Worm (Caenorhabditis elegans): ENCODE measurements around the gene Y53F4B.25.
"Not testable (repeated sequence)": the region's sequence is repeated elsewhere in the genome, so short reads cannot be mapped to it uniquely, and the experiment has no call there.

Gene Y53F4B.25

DNA sequence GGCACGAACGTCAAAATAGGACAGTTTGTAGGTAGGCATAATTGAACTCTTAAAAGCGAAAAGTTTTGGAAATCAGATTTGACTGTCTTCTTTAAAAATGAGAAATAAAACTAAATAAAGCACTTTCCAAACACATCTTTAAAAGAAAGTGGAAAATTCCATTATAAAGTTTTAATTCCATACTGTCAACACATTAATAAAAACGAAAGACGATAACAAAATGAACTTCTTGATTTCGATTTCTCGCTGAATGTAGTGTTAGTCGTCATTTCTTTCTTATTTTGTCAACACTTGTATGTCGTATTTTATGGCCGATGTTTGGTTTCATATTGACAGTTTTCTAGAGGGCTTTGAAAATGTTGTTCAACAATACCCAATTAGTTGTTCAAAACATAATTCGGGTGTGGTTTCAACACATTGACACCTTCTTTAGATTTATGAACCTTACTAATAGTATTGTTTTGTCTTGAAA lies 33.9 kb downstream of the Y53F4B.25 start, which contains the start of gene gst-29:
gst-29 (minus strand) TSS at position 51 of the 472 bp plus-strand sequence.
- no peak for TF ChIP-seq med-1 (GFP tag; optimal IDR thresholded peaks at IDR 0.05; ENCODE audit: insufficient read depth)
- no peak for TF ChIP-seq flt-1 (GFP tag; IDR thresholded peaks at IDR 0.05)
- no peak for TF ChIP-seq T22C8.4 (GFP tag; IDR thresholded peaks at IDR 0.05)
- no peak for TF ChIP-seq ztf-29 (GFP tag; IDR thresholded peaks at IDR 0.05)
- no peak for TF ChIP-seq cog-1 (tag; optimal IDR thresholded peaks at IDR 0.05)

DNA sequence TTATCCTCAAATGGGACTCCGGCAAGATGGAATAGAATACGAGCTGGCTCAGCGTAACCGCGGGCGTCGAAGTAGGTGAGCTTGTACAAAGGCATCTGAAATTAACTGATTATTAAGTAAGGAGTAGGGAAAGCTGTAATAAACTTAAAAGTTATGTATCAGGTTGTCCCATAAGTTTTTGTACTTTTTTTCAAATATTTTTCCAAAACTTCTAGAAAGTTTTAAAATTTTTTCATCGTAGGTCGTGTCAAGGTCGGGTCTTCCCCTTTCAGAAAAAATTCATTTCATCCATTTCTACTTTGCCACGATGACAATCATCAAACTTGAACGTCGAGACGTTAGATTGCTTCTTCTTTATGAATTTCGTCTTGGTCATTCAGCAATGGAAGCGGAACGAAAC lies 35.8 kb downstream of the Y53F4B.25 start, which contains the start of gene gst-39:
gst-39 (minus strand) TSS at position 101 of the 400 bp plus-strand sequence.
- not testable (repeated sequence) for TF ChIP-seq ztf-23 (GFP tag; IDR thresholded peaks at IDR 0.05); klf-2 (GFP tag; conservative IDR thresholded peaks at IDR 0.05); flt-1 (GFP tag; IDR thresholded peaks at IDR 0.05)

DNA sequence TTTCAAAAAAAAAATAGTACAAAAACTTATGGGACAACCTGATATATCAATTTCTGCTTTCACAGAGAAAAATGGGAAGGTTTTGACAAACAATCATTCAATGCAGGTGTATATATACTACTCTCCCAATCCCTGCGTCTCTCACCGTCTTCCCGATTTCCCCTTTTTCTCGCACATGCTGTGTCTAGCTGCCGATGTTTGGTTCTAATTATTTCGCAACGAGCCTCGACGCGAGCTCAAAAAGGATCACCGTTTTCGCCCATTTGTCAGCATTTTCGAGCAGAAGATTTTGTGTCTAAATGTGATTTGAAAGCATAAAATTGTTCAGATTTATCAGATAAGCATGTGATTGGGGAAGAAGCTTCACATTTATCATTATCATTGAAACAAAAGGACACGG lies 37.2 kb downstream of the Y53F4B.25 start:
- no peak for TF ChIP-seq cog-1 (tag; optimal IDR thresholded peaks at IDR 0.05)
- TF ChIP-seq ztf-29 (GFP tag; IDR thresholded peaks at IDR 0.05) = no peak
- TF ChIP-seq ref-1 (GFP tag; conservative IDR thresholded peaks at IDR 0.05) = no peak
- no peak for TF ChIP-seq klf-2 (GFP tag; conservative IDR thresholded peaks at IDR 0.05)
- TF ChIP-seq ztf-23 (GFP tag; IDR thresholded peaks at IDR 0.05) = no peak
- no peak for TF ChIP-seq med-1 (GFP tag; optimal IDR thresholded peaks at IDR 0.05; ENCODE audit: insufficient read depth)
- TF ChIP-seq T22C8.4 (GFP tag; IDR thresholded peaks at IDR 0.05) = no peak
- no peak for TF ChIP-seq flt-1 (GFP tag; IDR thresholded peaks at IDR 0.05)
- TF ChIP-seq tab-1 (GFP tag; IDR thresholded peaks at IDR 0.05) = no peak

DNA sequence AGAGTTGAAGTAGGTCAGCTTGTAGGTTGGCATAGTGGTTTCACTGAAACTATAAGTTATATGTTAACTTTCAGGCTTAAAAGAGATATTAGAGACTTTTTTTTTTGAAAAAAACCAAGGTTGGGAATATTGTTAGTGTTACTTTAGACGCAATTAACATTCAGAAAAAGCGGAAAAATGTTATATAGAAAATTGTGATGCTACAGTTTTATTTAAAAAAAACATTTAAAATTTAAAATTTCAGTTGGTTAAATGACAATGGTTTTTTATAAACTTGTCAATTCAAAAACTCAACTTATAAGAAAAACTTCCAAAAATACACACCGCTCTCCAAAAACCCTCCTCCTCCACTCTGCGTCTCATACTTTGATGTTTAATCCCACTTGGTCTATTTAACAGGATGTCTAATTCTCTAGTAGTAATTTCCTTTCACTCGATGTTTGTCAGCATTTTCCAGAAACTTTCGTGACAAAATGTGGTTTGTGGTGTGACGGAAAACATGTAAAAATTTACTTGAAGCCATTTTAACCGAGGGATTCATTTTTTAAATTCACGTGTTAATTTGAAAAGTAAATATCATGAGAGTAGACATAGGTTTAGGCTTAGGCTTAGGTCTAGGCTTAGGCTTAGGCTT lies 39.0 kb downstream of the Y53F4B.25 start, which contains the start of gene gst-31:
gst-31 (minus strand) TSS at position 51 of the 634 bp plus-strand sequence.
- TF ChIP-seq T22C8.4 (GFP tag; IDR thresholded peaks at IDR 0.05) (no peak), med-1 (GFP tag; optimal IDR thresholded peaks at IDR 0.05; ENCODE audit: insufficient read depth) (no peak), ztf-29 (GFP tag; IDR thresholded peaks at IDR 0.05) (no peak), ztf-23 (GFP tag; IDR thresholded peaks at IDR 0.05) (no peak), cog-1 (tag; optimal IDR thresholded peaks at IDR 0.05) (no peak), flt-1 (GFP tag; IDR thresholded peaks at IDR 0.05) (no peak), tab-1 (GFP tag; IDR thresholded peaks at IDR 0.05) (no peak), ref-1 (GFP tag; conservative IDR thresholded peaks at IDR 0.05) (no peak), klf-2 (GFP tag; conservative IDR thresholded peaks at IDR 0.05) (no peak)

DNA sequence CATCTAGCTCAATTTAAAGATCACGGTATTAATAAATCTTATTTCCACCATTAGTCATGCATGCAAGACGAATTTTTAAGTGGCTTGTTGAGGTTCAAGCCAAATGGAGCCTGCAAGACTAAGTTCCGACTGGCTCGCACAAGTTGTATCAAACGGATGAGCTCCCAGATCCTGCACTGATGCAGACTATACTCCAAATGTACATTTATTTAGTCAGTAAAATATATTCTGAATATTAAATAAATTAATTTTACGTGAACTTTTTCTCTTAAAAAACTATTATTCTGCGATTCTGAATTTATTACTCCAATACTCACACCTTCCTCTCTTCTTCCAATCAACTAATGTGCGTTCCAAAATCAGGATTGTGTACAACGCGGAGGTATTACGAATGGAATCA lies 39.7 kb downstream of the Y53F4B.25 start, which contains the start of gene Y53F4B.36:
Y53F4B.36 (plus strand) TSS at position 301 of the 400 bp plus-strand sequence.
- TF ChIP-seq ztf-29 (GFP tag; IDR thresholded peaks at IDR 0.05) = no peak
- TF ChIP-seq klf-2 (GFP tag; conservative IDR thresholded peaks at IDR 0.05) = no peak
- no peak for TF ChIP-seq tab-1 (GFP tag; IDR thresholded peaks at IDR 0.05)
- TF ChIP-seq med-1 (GFP tag; optimal IDR thresholded peaks at IDR 0.05; ENCODE audit: insufficient read depth) = no peak

DNA sequence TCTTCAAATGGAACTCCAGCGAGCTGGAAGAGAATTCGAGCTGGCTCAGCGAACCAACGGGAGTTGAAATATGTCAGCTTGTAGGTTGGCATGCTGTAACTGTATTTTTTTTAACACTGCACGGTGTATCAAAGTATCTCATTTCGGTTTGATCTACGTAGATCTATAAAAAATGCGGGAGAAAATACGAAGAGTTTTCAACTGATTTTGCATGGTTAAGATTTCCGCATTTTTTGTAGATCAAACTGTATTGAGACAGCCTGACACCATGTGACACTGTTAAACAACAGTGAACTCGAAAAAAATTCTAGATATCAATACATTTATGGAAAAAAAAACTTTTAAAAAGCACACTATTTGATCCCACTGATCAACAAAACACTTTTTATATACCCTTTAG lies 42.5 kb downstream of the Y53F4B.25 start, which contains the start of gene gst-32:
gst-32 (minus strand) TSS at position 101 of the 400 bp plus-strand sequence.
- TF ChIP-seq med-1 (GFP tag; optimal IDR thresholded peaks at IDR 0.05; ENCODE audit: insufficient read depth) (no peak), tab-1 (GFP tag; IDR thresholded peaks at IDR 0.05) (no peak), cog-1 (tag; optimal IDR thresholded peaks at IDR 0.05) (no peak), flt-1 (GFP tag; IDR thresholded peaks at IDR 0.05) (no peak), ztf-29 (GFP tag; IDR thresholded peaks at IDR 0.05) (no peak), T22C8.4 (GFP tag; IDR thresholded peaks at IDR 0.05) (no peak), ref-1 (GFP tag; conservative IDR thresholded peaks at IDR 0.05) (no peak), ztf-23 (GFP tag; IDR thresholded peaks at IDR 0.05) (no peak), klf-2 (GFP tag; conservative IDR thresholded peaks at IDR 0.05) (no peak)

DNA sequence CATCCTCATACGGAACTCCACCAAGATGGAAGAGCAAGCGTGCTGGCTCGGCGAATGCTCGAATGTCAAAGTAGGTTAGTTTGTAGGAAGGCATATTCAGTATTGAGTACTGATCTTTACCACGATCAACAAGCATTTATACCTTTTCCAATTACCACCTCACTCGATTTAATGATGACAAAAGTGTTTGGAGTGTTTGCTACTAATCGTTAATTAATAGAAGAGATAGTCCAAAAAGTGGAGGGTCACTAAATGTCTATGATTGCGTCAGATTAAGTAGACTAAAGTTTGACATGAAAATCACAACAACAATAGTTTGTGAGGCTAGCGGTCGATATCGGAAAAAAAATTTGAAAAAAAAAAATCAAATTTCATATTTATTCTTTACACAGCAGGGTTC lies 47.2 kb downstream of the Y53F4B.25 start, which contains the start of gene gst-34:
gst-34 (minus strand) TSS at position 101 of the 400 bp plus-strand sequence.
- TF ChIP-seq ref-1 (GFP tag; conservative IDR thresholded peaks at IDR 0.05) (no peak), T22C8.4 (GFP tag; IDR thresholded peaks at IDR 0.05) (no peak)

DNA sequence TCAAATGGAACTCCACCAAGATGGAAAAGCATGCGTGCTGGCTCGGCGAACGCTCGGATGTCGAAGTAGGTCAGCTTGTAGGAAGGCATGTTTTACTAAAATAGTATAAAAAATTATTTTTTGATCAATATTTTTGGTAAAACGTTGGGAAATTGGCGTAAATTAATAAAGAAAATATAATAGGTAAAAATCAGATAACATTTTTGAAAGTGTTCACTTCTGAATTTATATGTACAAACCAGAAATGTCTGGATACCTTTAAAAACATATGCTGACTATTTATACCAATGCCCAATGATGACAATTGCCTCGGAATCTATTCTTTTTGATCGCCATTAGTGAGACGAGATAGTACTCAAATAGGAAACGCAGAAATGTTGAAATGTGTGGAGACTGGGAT lies 49.3 kb downstream of the Y53F4B.25 start, which contains the start of gene gst-35:
gst-35 (minus strand) TSS at position 101 of the 400 bp plus-strand sequence.
- no peak for TF ChIP-seq ztf-29 (GFP tag; IDR thresholded peaks at IDR 0.05)
- TF ChIP-seq tab-1 (GFP tag; IDR thresholded peaks at IDR 0.05) = no peak
- no peak for TF ChIP-seq T22C8.4 (GFP tag; IDR thresholded peaks at IDR 0.05)
- TF ChIP-seq cog-1 (tag; optimal IDR thresholded peaks at IDR 0.05) = no peak

DNA sequence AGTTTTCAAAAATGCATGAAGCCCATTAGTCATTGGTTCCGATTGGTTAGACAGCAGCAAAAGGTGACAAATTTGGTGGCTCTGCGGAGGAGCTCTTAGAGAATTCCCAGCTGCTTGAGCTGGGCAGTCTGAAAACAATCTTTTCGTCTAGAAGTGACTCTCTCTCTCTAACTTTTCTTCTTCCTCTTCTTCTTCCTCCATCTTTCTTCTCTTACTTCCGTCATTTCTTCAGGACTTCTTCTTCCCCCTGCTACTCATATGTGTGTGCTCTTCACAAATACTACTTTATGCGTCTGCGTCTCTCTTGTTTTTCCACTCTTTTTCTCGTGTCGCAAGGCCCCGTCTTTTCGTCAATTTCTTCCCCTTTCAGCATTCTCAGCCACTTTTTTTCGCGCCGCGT lies 54.0 kb downstream of the Y53F4B.25 start:
- TF ChIP-seq ztf-29 (GFP tag; IDR thresholded peaks at IDR 0.05) = no peak
- no peak for TF ChIP-seq tab-1 (GFP tag; IDR thresholded peaks at IDR 0.05)
- TF ChIP-seq T22C8.4 (GFP tag; IDR thresholded peaks at IDR 0.05) = no peak
- no peak for TF ChIP-seq ztf-23 (GFP tag; IDR thresholded peaks at IDR 0.05)
- no peak for TF ChIP-seq ref-1 (GFP tag; conservative IDR thresholded peaks at IDR 0.05)
- TF ChIP-seq flt-1 (GFP tag; IDR thresholded peaks at IDR 0.05) = no peak
- no peak for TF ChIP-seq klf-2 (GFP tag; conservative IDR thresholded peaks at IDR 0.05)
- TF ChIP-seq cog-1 (tag; optimal IDR thresholded peaks at IDR 0.05) = no peak
- TF ChIP-seq med-1 (GFP tag; optimal IDR thresholded peaks at IDR 0.05; ENCODE audit: insufficient read depth) = no peak

DNA sequence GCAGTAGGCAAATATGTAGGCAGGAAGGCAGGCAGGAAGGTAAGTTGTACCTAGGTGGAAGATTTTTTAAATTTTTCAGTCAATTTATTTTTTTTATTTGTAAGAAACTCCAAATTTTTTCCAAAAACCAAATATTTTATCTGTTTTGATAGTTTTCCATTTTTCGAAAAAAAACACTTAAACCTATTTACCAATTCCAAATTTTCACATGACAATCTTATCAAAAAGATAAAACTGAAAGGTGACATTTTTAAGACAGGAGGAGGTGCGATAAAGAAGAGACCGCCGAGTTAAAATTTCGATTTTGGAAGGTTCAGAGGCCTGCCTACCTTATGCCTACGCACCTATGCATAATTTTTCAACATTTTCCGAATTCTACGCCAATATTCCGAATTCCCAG lies 55.0 kb downstream of the Y53F4B.25 start:
- TF ChIP-seq ztf-29 (GFP tag; IDR thresholded peaks at IDR 0.05) = no peak
